Worm (Caenorhabditis elegans) whole organism, mixed stage, embryonic: ENCODE results near the gene W01B6.3.

Experiments
- bed-3 ChIP-seq: fragments of 200-800 bp; sonication (Bioruptor generic); optimal IDR thresholded peaks from 3 replicates; lab custom pipeline; 2018; ENCODE audit warnings: mild to moderate bottlenecking, missing genetic modification characterization, moderate library complexity, missing compliant biosample characterization
- ceh-43 ChIP-seq: fragments of 200-800 bp; sonication (Bioruptor generic); optimal IDR thresholded peaks from 2 replicates; lab custom pipeline; 2018; ENCODE audit warnings: mild to moderate bottlenecking, missing genetic modification characterization, moderate library complexity, missing compliant biosample characterization
- ceh-83 ChIP-seq: fragments of 200-800 bp; sonication (Bioruptor generic); optimal IDR thresholded peaks from 2 replicates; lab custom pipeline; 2018; ENCODE audit warnings: mild to moderate bottlenecking, missing genetic modification characterization, missing compliant biosample characterization
- ces-1 ChIP-seq: fragments of 150-350 bp; optimal IDR thresholded peaks from 2 replicates; lab custom pipeline; 2014; ENCODE audit warnings: missing biosample characterization, missing genetic modification reagents, missing genetic modification characterization
- cnd-1 ChIP-seq: fragments of 200-800 bp; sonication (Bioruptor generic); optimal IDR thresholded peaks from 2 replicates; lab custom pipeline; 2018; ENCODE audit warnings: mild to moderate bottlenecking, missing genetic modification characterization, missing compliant biosample characterization
- elt-1 ChIP-seq: sonication (generic microtip); optimal IDR thresholded peaks from 2 replicates; lab custom pipeline; 2017; ENCODE audit warnings: missing genetic modification characterization, mild to moderate bottlenecking, missing compliant biosample characterization, antibody characterized with exemption, moderate library complexity, borderline replicate concordance; ENCODE audit not compliant: insufficient read depth
- flh-1 ChIP-seq: fragments of 200-800 bp; sonication (Bioruptor generic); optimal IDR thresholded peaks from 2 replicates; lab custom pipeline; 2018; ENCODE audit warnings: mild to moderate bottlenecking, missing genetic modification characterization, moderate library complexity, missing compliant biosample characterization
- ham-2 ChIP-seq: fragments of 200-800 bp; sonication (Bioruptor generic); optimal IDR thresholded peaks from 2 replicates; lab custom pipeline; 2018; ENCODE audit warnings: mild to moderate bottlenecking, missing genetic modification characterization, missing compliant biosample characterization
- hlh-1 ChIP-seq: fragments of 150-350 bp; optimal IDR thresholded peaks from 2 replicates; lab custom pipeline; 2014; ENCODE audit warnings: missing biosample characterization, missing genetic modification reagents, missing genetic modification characterization
- lin-13 ChIP-seq: fragments of 150-350 bp; optimal IDR thresholded peaks from 2 replicates; lab custom pipeline; 2014; ENCODE audit warnings: missing biosample characterization, missing genetic modification characterization
- lsy-2 ChIP-seq: fragments of 150-350 bp; optimal IDR thresholded peaks from 2 replicates; lab custom pipeline; 2014; ENCODE audit warnings: missing biosample characterization, missing genetic modification characterization
- mab-5 ChIP-seq: fragments of 150-350 bp; optimal IDR thresholded peaks from 2 replicates; lab custom pipeline; 2014; ENCODE audit warnings: missing biosample characterization, missing genetic modification characterization
- mep-1 ChIP-seq: fragments of 150-350 bp; optimal IDR thresholded peaks from 2 replicates; lab custom pipeline; 2017; ENCODE audit warnings: missing biosample characterization, missing genetic modification reagents, missing genetic modification characterization, inconsistent platforms
- mls-2 ChIP-seq: sonication (generic microtip); optimal IDR thresholded peaks from 2 replicates; lab custom pipeline; 2016; ENCODE audit warnings: mild to moderate bottlenecking, missing genetic modification characterization, moderate library complexity, missing compliant biosample characterization
- nhr-2 ChIP-seq: fragments of 150-350 bp; optimal IDR thresholded peaks from 2 replicates; lab custom pipeline; 2014; ENCODE audit warnings: missing biosample characterization, missing genetic modification characterization
- nhr-237 ChIP-seq: fragments of 150-350 bp; optimal IDR thresholded peaks from 2 replicates; lab custom pipeline; 2014; ENCODE audit warnings: missing biosample characterization, missing genetic modification characterization
- nhr-76 ChIP-seq: sonication (generic microtip); optimal IDR thresholded peaks from 2 replicates; lab custom pipeline; 2017; ENCODE audit warnings: missing biosample characterization, missing genetic modification characterization
- pha-4 ChIP-seq: fragments of 150-350 bp; optimal IDR thresholded peaks from 2 replicates; lab custom pipeline; 2018; ENCODE audit warnings: missing biosample characterization, missing genetic modification reagents, missing genetic modification characterization
- sem-2 ChIP-seq: fragments of 200-800 bp; sonication (Bioruptor generic); optimal IDR thresholded peaks from 2 replicates; lab custom pipeline; 2018; ENCODE audit warnings: mild to moderate bottlenecking, missing genetic modification characterization, missing compliant biosample characterization
- snpc-4 ChIP-seq: fragments of 150-350 bp; optimal IDR thresholded peaks from 2 replicates; lab custom pipeline; 2014; ENCODE audit warnings: missing biosample characterization, missing genetic modification characterization
- sptf-1 ChIP-seq: sonication (generic microtip); optimal IDR thresholded peaks from 2 replicates; lab custom pipeline; 2017; ENCODE audit warnings: mild to moderate bottlenecking, missing genetic modification characterization, moderate library complexity, missing compliant biosample characterization
- tbx-8 ChIP-seq: fragments of 200-800 bp; sonication (Bioruptor generic); optimal IDR thresholded peaks from 2 replicates; lab custom pipeline; 2018; ENCODE audit warnings: mild to moderate bottlenecking, missing genetic modification characterization, moderate library complexity, missing compliant biosample characterization
- unc-120 ChIP-seq: sonication (generic microtip); optimal IDR thresholded peaks from 2 replicates; lab custom pipeline; 2017; ENCODE audit warnings: missing genetic modification characterization, missing compliant biosample characterization; ENCODE audit not compliant: poor library complexity, severe bottlenecking
- unc-39 ChIP-seq: fragments of 150-350 bp; optimal IDR thresholded peaks from 2 replicates; lab custom pipeline; 2014; ENCODE audit warnings: missing biosample characterization, missing genetic modification characterization
- unc-62 ChIP-seq: fragments of 150-350 bp; optimal IDR thresholded peaks from 2 replicates; lab custom pipeline; 2014; ENCODE audit warnings: missing biosample characterization, missing genetic modification reagents, missing genetic modification characterization
- zip-8 ChIP-seq: fragments of 150-350 bp; optimal IDR thresholded peaks from 2 replicates; lab custom pipeline; 2014; ENCODE audit warnings: missing biosample characterization, missing genetic modification characterization

W01B6.3 gene

ce11 chrIV:10027566-10027965 is 44.9 kb downstream of the W01B6.3 start, which contains the start of gene gipc-2:
Gene gipc-2, minus strand, starts transcription at chrIV:10027666.
- TF ChIP-seq ceh-43, result no peak
- TF ChIP-seq mab-5 (tag; lab: Kevin White, UChicago), result no peak
- TF ChIP-seq zip-8 (tag; lab: Kevin White, UChicago), result no peak
- TF ChIP-seq unc-120, result no peak
- no peak for TF ChIP-seq mep-1 (tag; lab: Kevin White, UChicago)
- TF ChIP-seq snpc-4 (tag; lab: Kevin White, UChicago), result no peak
- TF ChIP-seq ceh-83 (GFP tag; lab: Kevin White, UChicago), result no peak
- TF ChIP-seq nhr-76 (tag; lab: Kevin White, UChicago), result no peak
- TF ChIP-seq mls-2 (tag; lab: Kevin White, UChicago), result no peak
- TF ChIP-seq lin-13 (tag; lab: Kevin White, UChicago), result no peak
- no peak for TF ChIP-seq nhr-2 (tag; lab: Kevin White, UChicago)
- TF ChIP-seq bed-3 (GFP tag; lab: Kevin White, UChicago), result no peak
- TF ChIP-seq unc-62, result no peak
- TF ChIP-seq tbx-8 (GFP tag; lab: Kevin White, UChicago), result no peak
- no peak for TF ChIP-seq ces-1 (GFP tag; lab: Kevin White, UChicago)
- TF ChIP-seq elt-1 (tag; lab: Kevin White, UChicago), result no peak
- no peak for TF ChIP-seq sem-2 (GFP tag; lab: Kevin White, UChicago)

- TF ChIP-seq zip-8 (tag; lab: Kevin White, UChicago), result no peak
- TF ChIP-seq sptf-1 (tag; lab: Kevin White, UChicago), result no peak
- no peak for TF ChIP-seq flh-1 (GFP tag; lab: Kevin White, UChicago)
- no peak for TF ChIP-seq unc-39 (tag; lab: Kevin White, UChicago)
- TF ChIP-seq mep-1 (tag; lab: Kevin White, UChicago), result no peak
- TF ChIP-seq nhr-76 (tag; lab: Kevin White, UChicago), result no peak
- TF ChIP-seq snpc-4 (tag; lab: Kevin White, UChicago), result no peak
- no peak for TF ChIP-seq hlh-1 (tag; lab: Kevin White, UChicago)
- TF ChIP-seq, all 35 proteins: peak for 0
These were observed 46.3 kb downstream of the W01B6.3 start for ce11 chrIV:10026129-10026528.

ce11 chrIV:10022991-10023390 is 49.4 kb downstream of the W01B6.3 start, which contains the start of gene F44D12.8:
Gene F44D12.8, plus strand, starts transcription at chrIV:10023291.
- TF ChIP-seq nhr-76 (tag; lab: Kevin White, UChicago), result no peak
- no peak for TF ChIP-seq pha-4 (tag; lab: Kevin White, UChicago)
- no peak for TF ChIP-seq cnd-1 (tag; lab: Kevin White, UChicago)
- no peak for TF ChIP-seq ceh-83 (GFP tag; lab: Kevin White, UChicago)
- no peak for TF ChIP-seq nhr-237 (tag; lab: Kevin White, UChicago)
- TF ChIP-seq mep-1 (tag; lab: Kevin White, UChicago), result no peak
- no peak for TF ChIP-seq unc-62

- TF ChIP-seq lin-13 (tag; lab: Kevin White, UChicago), result no peak
- no peak for TF ChIP-seq unc-62
- TF ChIP-seq lsy-2 (tag; lab: Kevin White, UChicago), result no peak
- no peak for TF ChIP-seq unc-120
- TF ChIP-seq cnd-1 (tag; lab: Kevin White, UChicago), result no peak
- no peak for TF ChIP-seq flh-1 (GFP tag; lab: Kevin White, UChicago)
- TF ChIP-seq tbx-8 (GFP tag; lab: Kevin White, UChicago), result no peak
- TF ChIP-seq sem-2 (GFP tag; lab: Kevin White, UChicago), result no peak
- no peak for TF ChIP-seq ces-1 (GFP tag; lab: Kevin White, UChicago)
- TF ChIP-seq ham-2 (GFP tag; lab: Kevin White, UChicago), result no peak
- TF ChIP-seq nhr-76 (tag; lab: Kevin White, UChicago), result no peak
These were observed 51.1 kb downstream of the W01B6.3 start, which contains the start of gene F44D12.19 for ce11 chrIV:10021283-10021682. Gene F44D12.19, plus strand, starts transcription at chrIV:10021583.
